Fruit fly (Drosophila melanogaster) whole organism, embryonic: ENCODE results near the gene CG9106.

Experiments used
- Aef1 ChIP-seq: fragments of 200-800 bp; sonication (Bioruptor generic); IDR thresholded peaks from 3 replicates; pipeline ENCODE4 v1.3.6; 2022; ENCODE audit warnings: missing biosample characterization, missing genetic modification characterization
- CG10267 ChIP-seq: fragments of 200-800 bp; sonication (Bioruptor generic); optimal IDR thresholded peaks from 2 replicates; lab custom pipeline; 2018; ENCODE audit warnings: missing biosample characterization, mild to moderate bottlenecking, missing genetic modification characterization, moderate library complexity
- CG10543 ChIP-seq: fragments of 200-800 bp; sonication (Bioruptor generic); optimal IDR thresholded peaks from 3 replicates; lab custom pipeline; 2017; ENCODE audit warnings: missing biosample characterization, mild to moderate bottlenecking, missing genetic modification characterization, moderate library complexity
- CG11247 ChIP-seq: fragments of 200-800 bp; sonication (Bioruptor generic); IDR thresholded peaks from 2 replicates; pipeline ENCODE4 v1.3.6; 2022; ENCODE audit warnings: missing biosample characterization, missing genetic modification characterization
- CG11398 ChIP-seq: fragments of 200-800 bp; sonication (Bioruptor generic); optimal IDR thresholded peaks from 2 replicates; lab custom pipeline; 2016; ENCODE audit warnings: missing biosample characterization, missing genetic modification characterization
- CG12071 ChIP-seq: fragments of 200-800 bp; sonication (Bioruptor generic); optimal IDR thresholded peaks from 3 replicates; lab custom pipeline; 2018; ENCODE audit warnings: missing biosample characterization, mild to moderate bottlenecking, missing genetic modification characterization
- CG12104 ChIP-seq: fragments of 200-800 bp; sonication (Bioruptor generic); optimal IDR thresholded peaks from 3 replicates; lab custom pipeline; 2016; ENCODE audit warnings: missing biosample characterization, missing genetic modification characterization
- CG14441 ChIP-seq: fragments of 200-800 bp; sonication (Bioruptor generic); IDR thresholded peaks from 2 replicates; pipeline ENCODE4 v1.3.6; 2022; ENCODE audit warnings: missing biosample characterization, missing genetic modification characterization
- CG15269 ChIP-seq: fragments of 200-800 bp; sonication (Bioruptor generic); optimal IDR thresholded peaks from 2 replicates; lab custom pipeline; 2018; ENCODE audit warnings: missing biosample characterization, mild to moderate bottlenecking, missing genetic modification characterization, moderate library complexity
- CG2202 ChIP-seq: fragments of 200-800 bp; sonication (Bioruptor generic); optimal IDR thresholded peaks from 2 replicates; lab custom pipeline; 2018; ENCODE audit warnings: missing biosample characterization, mild to moderate bottlenecking, missing genetic modification characterization
- CG30020 ChIP-seq: fragments of 200-800 bp; optimal IDR thresholded peaks from 2 replicates; lab custom pipeline; 2019; ENCODE audit warnings: missing biosample characterization, mild to moderate bottlenecking, missing genetic modification characterization, moderate library complexity
- CG3995 ChIP-seq: fragments of 200-800 bp; sonication (Bioruptor generic); optimal IDR thresholded peaks from 3 replicates; lab custom pipeline; 2016; ENCODE audit warnings: missing biosample characterization, missing genetic modification characterization
- CG5245 ChIP-seq: fragments of 200-800 bp; sonication (Bioruptor generic); optimal IDR thresholded peaks from 3 replicates; lab custom pipeline; 2016; ENCODE audit warnings: missing biosample characterization, missing genetic modification characterization
- CG6254 ChIP-seq: fragments of 200-800 bp; sonication (Bioruptor generic); optimal IDR thresholded peaks from 3 replicates; lab custom pipeline; 2017; ENCODE audit warnings: mild to moderate bottlenecking, missing biosample characterization, missing genetic modification reagents, missing genetic modification characterization
- CG6813 ChIP-seq: fragments of 200-800 bp; sonication (Bioruptor generic); optimal IDR thresholded peaks from 2 replicates; lab custom pipeline; 2017; ENCODE audit warnings: missing biosample characterization, missing genetic modification characterization, mild to moderate bottlenecking, moderate library complexity, missing genetic modification reagents
- CG7745 ChIP-seq: fragments of 200-800 bp; sonication (Bioruptor generic); optimal IDR thresholded peaks from 2 replicates; lab custom pipeline; 2018; ENCODE audit warnings: missing biosample characterization, mild to moderate bottlenecking, missing genetic modification characterization, moderate library complexity
- CG7786 ChIP-seq: fragments of 200-800 bp; sonication (Bioruptor generic); optimal IDR thresholded peaks from 2 replicates; lab custom pipeline; 2016; ENCODE audit warnings: missing biosample characterization, missing genetic modification characterization
- CG7963 ChIP-seq: fragments of 200-800 bp; sonication (Bioruptor generic); IDR thresholded peaks from 3 replicates; pipeline ENCODE4 v1.3.6; 2022; ENCODE audit warnings: missing biosample characterization, missing genetic modification characterization; ENCODE audit not compliant: partially characterized antibody
- CG8290 ChIP-seq, 3 experiments: fragments of 200-800 bp; sonication (Bioruptor generic); optimal IDR thresholded peaks; 2 replicates each; lab custom pipeline; 2016 to 2019; ENCODE audit warnings: missing biosample characterization in 3 of 3, missing genetic modification characterization in 3 of 3, mild to moderate bottlenecking in 2 of 3, moderate library complexity in 1 of 3
- CG8359 ChIP-seq: fragments of 200-800 bp; sonication (Bioruptor generic); optimal IDR thresholded peaks from 2 replicates; lab custom pipeline; 2017; ENCODE audit warnings: missing biosample characterization, mild to moderate bottlenecking, missing genetic modification characterization, borderline replicate concordance
- CG8478 ChIP-seq: fragments of >200 bp; optimal IDR thresholded peaks from 2 replicates; lab custom pipeline; 2018
- D19A ChIP-seq: fragments of 200-800 bp; optimal IDR thresholded peaks from 3 replicates; lab custom pipeline; 2019; ENCODE audit warnings: missing biosample characterization, mild to moderate bottlenecking, missing genetic modification characterization, moderate library complexity
- E2f1 ChIP-seq: fragments of 200-800 bp; sonication (Bioruptor generic); IDR thresholded peaks from 2 replicates; pipeline ENCODE4 v1.3.6; 2022; ENCODE audit warnings: missing biosample characterization, missing genetic modification characterization
- H15 ChIP-seq: fragments of 200-800 bp; sonication (Bioruptor generic); IDR thresholded peaks from 3 replicates; pipeline ENCODE4 v1.3.6; 2022; ENCODE audit warnings: missing biosample characterization, missing genetic modification characterization
- HLH4C ChIP-seq: fragments of 200-800 bp; sonication (Bioruptor generic); IDR thresholded peaks from 3 replicates; pipeline ENCODE4 v1.3.6; 2022; ENCODE audit warnings: missing biosample characterization, missing genetic modification characterization; ENCODE audit not compliant: partially characterized antibody
- Hey ChIP-seq: fragments of 200-800 bp; sonication (Bioruptor generic); optimal IDR thresholded peaks from 3 replicates; lab custom pipeline; 2018; ENCODE audit warnings: missing biosample characterization, mild to moderate bottlenecking, missing genetic modification characterization
- Kr ChIP-seq: fragments of 200-800 bp; sonication (Bioruptor generic); optimal IDR thresholded peaks from 2 replicates; lab custom pipeline; 2017; ENCODE audit warnings: missing biosample characterization, mild to moderate bottlenecking, missing genetic modification characterization
- Lpt ChIP-seq: fragments of >200 bp; optimal IDR thresholded peaks from 2 replicates; lab custom pipeline; 2018; ENCODE audit warnings: missing biosample characterization, missing genetic modification characterization
- Pdp1 ChIP-seq, 2 experiments: fragments of 200-800 bp; sonication (Bioruptor generic); optimal IDR thresholded peaks; 3 replicates each; lab custom pipeline; 2016; ENCODE audit warnings: missing biosample characterization in 2 of 2, missing genetic modification characterization in 2 of 2, mild to moderate bottlenecking in 1 of 2, moderate library complexity in 1 of 2
- Scr ChIP-seq: fragments of 200-800 bp; sonication (Bioruptor generic); IDR thresholded peaks from 2 replicates; pipeline ENCODE4 v1.3.6; 2022; ENCODE audit warnings: missing biosample characterization, missing genetic modification characterization; ENCODE audit not compliant: partially characterized antibody
- Side ChIP-seq: fragments of 200-800 bp; sonication (Bioruptor generic); optimal IDR thresholded peaks from 2 replicates; lab custom pipeline; 2016; ENCODE audit warnings: missing biosample characterization, missing genetic modification characterization
- YL-1 ChIP-seq: fragments of 200-800 bp; sonication (Bioruptor generic); optimal IDR thresholded peaks from 3 replicates; lab custom pipeline; 2017; ENCODE audit warnings: missing biosample characterization, mild to moderate bottlenecking, missing genetic modification characterization
- chn ChIP-seq: fragments of 200-800 bp; sonication (Bioruptor generic); optimal IDR thresholded peaks from 2 replicates; lab custom pipeline; 2016; ENCODE audit warnings: missing biosample characterization, missing genetic modification characterization
- esg ChIP-seq: fragments of 200-800 bp; sonication (Bioruptor generic); conservative IDR thresholded peaks from 2 replicates; pipeline ENCODE4 v1.3.6; 2022; ENCODE audit warnings: missing biosample characterization, missing genetic modification characterization
- eyg ChIP-seq: fragments of 200-800 bp; sonication (Bioruptor generic); optimal IDR thresholded peaks from 3 replicates; lab custom pipeline; 2016; ENCODE audit warnings: missing biosample characterization, missing genetic modification characterization
- ham ChIP-seq: fragments of 200-800 bp; sonication (Bioruptor generic); IDR thresholded peaks from 2 replicates; pipeline ENCODE4 v1.3.6; 2022; ENCODE audit warnings: missing biosample characterization, missing genetic modification characterization
- inv ChIP-seq: fragments of 200-800 bp; sonication (Bioruptor generic); IDR thresholded peaks from 2 replicates; pipeline ENCODE4 v1.3.6; 2022; ENCODE audit warnings: missing biosample characterization, missing genetic modification characterization; ENCODE audit not compliant: partially characterized antibody
- kay ChIP-seq: fragments of 200-800 bp; sonication (Bioruptor generic); optimal IDR thresholded peaks from 2 replicates; lab custom pipeline; 2016; ENCODE audit warnings: missing biosample characterization, missing genetic modification characterization
- lab ChIP-seq: fragments of 200-800 bp; sonication (Bioruptor generic); optimal IDR thresholded peaks from 3 replicates; lab custom pipeline; 2017; ENCODE audit warnings: missing biosample characterization, missing genetic modification characterization, mild to moderate bottlenecking, moderate library complexity, missing genetic modification reagents
- luna ChIP-seq: fragments of 200-800 bp; sonication (Bioruptor generic); optimal IDR thresholded peaks from 2 replicates; lab custom pipeline; 2016; ENCODE audit warnings: missing biosample characterization, missing genetic modification characterization
- nerfin-1 ChIP-seq: fragments of 200-800 bp; sonication (Bioruptor generic); optimal IDR thresholded peaks from 3 replicates; lab custom pipeline; 2019; ENCODE audit warnings: missing biosample characterization, mild to moderate bottlenecking, missing genetic modification characterization, moderate library complexity
- pb ChIP-seq: fragments of 200-800 bp; sonication (Bioruptor generic); optimal IDR thresholded peaks from 3 replicates; lab custom pipeline; 2016; ENCODE audit warnings: missing biosample characterization, missing genetic modification characterization
- psq ChIP-seq: fragments of 200-800 bp; sonication (Bioruptor generic); optimal IDR thresholded peaks from 2 replicates; lab custom pipeline; 2017; ENCODE audit warnings: missing biosample characterization, missing genetic modification characterization
- sens ChIP-seq: fragments of 200-800 bp; sonication (Bioruptor generic); peaks from one replicate; lab custom pipeline; 2016; ENCODE audit warnings: missing biosample characterization, missing genetic modification characterization
- shn ChIP-seq: fragments of 200-800 bp; sonication (Bioruptor generic); optimal IDR thresholded peaks from 3 replicates; lab custom pipeline; 2016; ENCODE audit warnings: missing biosample characterization, missing genetic modification characterization
- stc ChIP-seq: fragments of 200-800 bp; sonication (Bioruptor generic); IDR thresholded peaks from 2 replicates; pipeline ENCODE4 v1.3.6; 2022; ENCODE audit warnings: missing biosample characterization, missing genetic modification characterization
- tio ChIP-seq: fragments of 200-800 bp; sonication (Bioruptor generic); optimal IDR thresholded peaks from 2 replicates; lab custom pipeline; 2017; ENCODE audit warnings: missing biosample characterization, missing genetic modification characterization, inconsistent platforms
- tna ChIP-seq: fragments of 200-800 bp; sonication (Bioruptor generic); IDR thresholded peaks from 2 replicates; pipeline ENCODE4 v1.3.6; 2022; ENCODE audit warnings: missing biosample characterization, missing genetic modification characterization; ENCODE audit not compliant: partially characterized antibody
- twi ChIP-seq: fragments of 200-800 bp; optimal IDR thresholded peaks from 2 replicates; lab custom pipeline; 2019; ENCODE audit warnings: missing biosample characterization, mild to moderate bottlenecking, missing genetic modification characterization, moderate library complexity
- unc-4 ChIP-seq: fragments of 200-800 bp; sonication (Bioruptor generic); IDR thresholded peaks from 2 replicates; pipeline ENCODE4 v1.3.6; 2022; ENCODE audit warnings: missing biosample characterization, missing genetic modification characterization; ENCODE audit not compliant: partially characterized antibody
- yki ChIP-seq: fragments of >200 bp; optimal IDR thresholded peaks from 3 replicates; lab custom pipeline; 2018
- zfh2 ChIP-seq: fragments of 200-800 bp; sonication (Bioruptor generic); optimal IDR thresholded peaks from 2 replicates; lab custom pipeline; 2016; ENCODE audit warnings: missing biosample characterization, missing genetic modification characterization

CG9106 gene

dm6 chrX:15304211-15304610 is 32.0 kb upstream of the CG9106 start (continued):
- TF ChIP-seq esg (GFP tag; lab: Robert Waterston, UW) (no peak), H15 (no peak), nerfin-1 (no peak), chn (GFP tag; lab: Kevin White, UChicago) (no peak), kay (GFP tag; lab: Kevin White, UChicago) (no peak), CG8478 (lab: Kevin White, UChicago) (no peak), tna (no peak), CG3995 (no peak), D19A (tag; lab: Kevin White, UChicago) (no peak), CG10267 (no peak), lab (GFP tag; lab: Kevin White, UChicago) (peak; percentile 58), CG7963 (GFP tag; lab: Robert Waterston, UW) (no peak), CG7745 (tag; lab: Kevin White, UChicago) (no peak), CG10543 (GFP tag; lab: Kevin White, UChicago) (no peak), pb (no peak), CG6813 (GFP tag; lab: Kevin White, UChicago) (peak; percentile 22), Side (no peak), HLH4C (no peak), CG15269 (tag; lab: Kevin White, UChicago) (peak; percentile 36), stc (no peak), CG11247 (no peak), Aef1 (GFP tag; lab: Robert Waterston, UW) (0 out of 3 replicates have a peak, but pooled peaks have one; percentile 23), CG7786 (GFP tag; lab: Kevin White, UChicago) (peak; percentile 12), sens (GFP tag; lab: Kevin White, UChicago) (peak; percentile 49), CG2202 (tag; lab: Kevin White, UChicago) (no peak), CG30020 (tag; lab: Kevin White, UChicago) (no peak), tio (GFP tag; lab: Kevin White, UChicago) (no peak), luna (no peak), Hey (tag; lab: Kevin White, UChicago) (no peak), yki (lab: Kevin White, UChicago) (no peak), shn (no peak), twi (tag; lab: Kevin White, UChicago) (no peak), CG12104 (GFP tag; lab: Kevin White, UChicago) (no peak), CG8359 (GFP tag; lab: Kevin White, UChicago) (no peak), unc-4 (GFP tag; lab: Robert Waterston, UW) (no peak), ham (no peak), CG12071 (GFP tag; lab: Kevin White, UChicago) (no peak), CG11398 (no peak), zfh2 (GFP tag; lab: Kevin White, UChicago) (no peak), CG14441 (GFP tag; lab: Robert Waterston, UW) (no peak), Scr (GFP tag; lab: Robert Waterston, UW) (no peak), inv (GFP tag; lab: Robert Waterston, UW) (no peak), Lpt (no peak), E2f1 (GFP tag; lab: Robert Waterston, UW) (no peak), YL-1 (GFP tag; lab: Kevin White, UChicago) (no peak), psq (no peak), Pdp1 (GFP tag; optimal IDR thresholded peaks at IDR 0.05; lab: Kevin White, UChicago) (no peak), eyg (no peak), Kr (GFP tag; lab: Kevin White, UChicago) (no peak), CG6254 (GFP tag; lab: Kevin White, UChicago) (no peak), CG8290 (GFP tag; optimal IDR thresholded peaks at IDR 0.05; lab: Kevin White, UChicago) (no peak), CG8290 (tag; optimal IDR thresholded peaks at IDR 0.05; lab: Kevin White, UChicago) (no peak), CG5245 (GFP tag; lab: Kevin White, UChicago) (no peak)
